Worm (Caenorhabditis elegans) whole organism, L4/young adult: ENCODE data around the gene sri-42.
"Not testable (repeated sequence)": the region's sequence is repeated elsewhere in the genome, so short reads cannot be mapped to it uniquely, and the experiment has no call there.

Experiments used
- W03F9.2 ChIP-seq: fragments of 150-350 bp; optimal IDR thresholded peaks from 2 replicates; lab custom pipeline; 2014; ENCODE audit warnings: missing biosample characterization, missing genetic modification characterization
- him-1 ChIP-seq: sonication (generic microtip); optimal IDR thresholded peaks from 2 replicates; lab custom pipeline; 2016; ENCODE audit warnings: missing genotype, missing genetic modification reagents, missing genetic modification characterization, missing compliant biosample characterization

ce11 chrII:3177663-3178062, 34.9 kb upstream of the sri-42 start, which contains the start of gene sri-40:
- not testable (repeated sequence) for TF ChIP-seq him-1, W03F9.2 (tag; lab: Kevin White, UChicago)
